Fruit fly (Drosophila melanogaster) whole organism, embryonic: ENCODE results near the gene CG32298.

ENCODE experiments used
- B-H2 ChIP-seq: fragments of 200-800 bp; sonication (Bioruptor generic); optimal IDR thresholded peaks from 2 replicates; lab custom pipeline; 2018; ENCODE audit warnings: missing biosample characterization, mild to moderate bottlenecking, missing genetic modification characterization
- Bgb ChIP-seq: fragments of 200-800 bp; sonication (Bioruptor generic); IDR thresholded peaks from 2 replicates; pipeline ENCODE4 v1.3.6; 2022; ENCODE audit warnings: missing biosample characterization, missing genetic modification characterization; ENCODE audit not compliant: partially characterized antibody
- CG12236 ChIP-seq: fragments of 200-800 bp; sonication (Bioruptor generic); optimal IDR thresholded peaks from 2 replicates; lab custom pipeline; 2016; ENCODE audit warnings: missing biosample characterization, missing genetic modification characterization
- CG12299 ChIP-seq: fragments of 200-800 bp; sonication (Bioruptor generic); optimal IDR thresholded peaks from 2 replicates; lab custom pipeline; 2018; ENCODE audit warnings: missing biosample characterization, mild to moderate bottlenecking, missing genetic modification characterization
- CG1233 ChIP-seq: fragments of 200-800 bp; sonication (Bioruptor generic); optimal IDR thresholded peaks from 4 replicates; lab custom pipeline; 2018; ENCODE audit warnings: missing biosample characterization, mild to moderate bottlenecking, missing genetic modification characterization
- CG13424 ChIP-seq: fragments of 200-800 bp; sonication (Bioruptor generic); optimal IDR thresholded peaks from 2 replicates; lab custom pipeline; 2019; ENCODE audit warnings: missing biosample characterization, mild to moderate bottlenecking, missing genetic modification characterization, moderate library complexity
- CG17802 ChIP-seq: fragments of 200-800 bp; sonication (Bioruptor generic); optimal IDR thresholded peaks from 2 replicates; lab custom pipeline; 2018; ENCODE audit warnings: missing biosample characterization, mild to moderate bottlenecking, missing genetic modification characterization, moderate library complexity
- CG18011 ChIP-seq: fragments of 200-800 bp; sonication (Bioruptor generic); optimal IDR thresholded peaks from 2 replicates; lab custom pipeline; 2017; ENCODE audit warnings: missing biosample characterization, missing genetic modification characterization, mild to moderate bottlenecking, moderate library complexity, missing genotype
- CG2875 ChIP-seq: fragments of 200-800 bp; sonication (Bioruptor generic); optimal IDR thresholded peaks from 2 replicates; lab custom pipeline; 2017; ENCODE audit warnings: missing biosample characterization, mild to moderate bottlenecking, missing genetic modification characterization, missing genetic modification reagents
- CG3163 ChIP-seq: fragments of 200-800 bp; sonication (Bioruptor generic); optimal IDR thresholded peaks from 3 replicates; lab custom pipeline; 2016; ENCODE audit warnings: missing biosample characterization, missing genetic modification characterization
- CG3847 ChIP-seq: fragments of 200-800 bp; sonication (Bioruptor generic); IDR thresholded peaks from 2 replicates; pipeline ENCODE4 v1.3.6; 2022; ENCODE audit warnings: missing biosample characterization, missing genetic modification characterization
- CG6813 ChIP-seq: fragments of 200-800 bp; sonication (Bioruptor generic); optimal IDR thresholded peaks from 2 replicates; lab custom pipeline; 2017; ENCODE audit warnings: missing biosample characterization, missing genetic modification characterization, mild to moderate bottlenecking, moderate library complexity, missing genetic modification reagents
- CG7786 ChIP-seq: fragments of 200-800 bp; sonication (Bioruptor generic); optimal IDR thresholded peaks from 2 replicates; lab custom pipeline; 2016; ENCODE audit warnings: missing biosample characterization, missing genetic modification characterization
- CG8281 ChIP-seq: fragments of 200-800 bp; sonication (Bioruptor generic); optimal IDR thresholded peaks from 2 replicates; lab custom pipeline; 2018; ENCODE audit warnings: missing biosample characterization, mild to moderate bottlenecking, missing genetic modification characterization, moderate library complexity
- CG8290 ChIP-seq, 3 experiments: fragments of 200-800 bp; sonication (Bioruptor generic); optimal IDR thresholded peaks; 2 replicates each; lab custom pipeline; 2016 to 2019; ENCODE audit warnings: missing biosample characterization in 3 of 3, missing genetic modification characterization in 3 of 3, mild to moderate bottlenecking in 2 of 3, moderate library complexity in 1 of 3
- CHES-1-like ChIP-seq: fragments of 200-800 bp; sonication (Bioruptor generic); optimal IDR thresholded peaks from 2 replicates; lab custom pipeline; 2016; ENCODE audit warnings: missing biosample characterization, missing genetic modification characterization
- GATAe ChIP-seq: fragments of 200-800 bp; sonication (Bioruptor generic); conservative IDR thresholded peaks from 2 replicates; pipeline ENCODE4 v1.3.6; 2022; ENCODE audit warnings: missing biosample characterization, missing genetic modification characterization
- H2.0 ChIP-seq: fragments of 200-800 bp; sonication (Bioruptor generic); IDR thresholded peaks from 2 replicates; pipeline ENCODE4 v1.3.6; 2022; ENCODE audit warnings: missing biosample characterization, missing genetic modification characterization
- Hand ChIP-seq: fragments of 200-800 bp; sonication (Bioruptor generic); optimal IDR thresholded peaks from 2 replicates; lab custom pipeline; 2017; ENCODE audit warnings: mild to moderate bottlenecking, missing biosample characterization, missing genetic modification reagents, missing genetic modification characterization
- Lpt ChIP-seq: fragments of >200 bp; optimal IDR thresholded peaks from 2 replicates; lab custom pipeline; 2018; ENCODE audit warnings: missing biosample characterization, missing genetic modification characterization
- Nf-YA ChIP-seq: fragments of 200-800 bp; sonication (Bioruptor generic); IDR thresholded peaks from 2 replicates; pipeline ENCODE4 v1.3.6; 2022; ENCODE audit warnings: missing biosample characterization, missing genetic modification characterization
- NfI ChIP-seq: fragments of 200-800 bp; sonication (Bioruptor generic); optimal IDR thresholded peaks from 3 replicates; lab custom pipeline; 2018; ENCODE audit warnings: missing biosample characterization, mild to moderate bottlenecking, missing genetic modification characterization, moderate library complexity
- PHDP ChIP-seq: fragments of 200-800 bp; sonication (Bioruptor generic); optimal IDR thresholded peaks from 3 replicates; lab custom pipeline; 2018; ENCODE audit warnings: missing biosample characterization, mild to moderate bottlenecking, missing genetic modification characterization, moderate library complexity
- Rfx ChIP-seq: fragments of 200-800 bp; sonication (Bioruptor generic); IDR thresholded peaks from 2 replicates; pipeline ENCODE4 v1.3.6; 2022; ENCODE audit warnings: missing biosample characterization, missing genetic modification characterization
- Trl ChIP-seq, 3 experiments: fragments of >200 bp in 2 of 3; fragments of 200-800 bp in 1 of 3; sonication (Bioruptor generic) in 1 of 3; optimal IDR thresholded peaks; 2 replicates in 1 of 3; 3 replicates in 2 of 3; lab custom pipeline; 2016 to 2017; ENCODE audit warnings: missing biosample characterization in 1 of 3, missing genetic modification characterization in 1 of 3
- abd-A ChIP-seq: fragments of 200-800 bp; sonication (Bioruptor generic); optimal IDR thresholded peaks from 3 replicates; lab custom pipeline; 2019; ENCODE audit warnings: missing biosample characterization, mild to moderate bottlenecking, missing genetic modification characterization, moderate library complexity
- al ChIP-seq: fragments of 200-800 bp; sonication (Bioruptor generic); IDR thresholded peaks from 2 replicates; pipeline ENCODE4 v1.3.6; 2022; ENCODE audit warnings: missing biosample characterization, missing genetic modification characterization
- bsh ChIP-seq, 2 experiments: fragments of 200-800 bp; sonication (Bioruptor generic); optimal IDR thresholded peaks; 2 replicates each; lab custom pipeline; 2017 to 2018; ENCODE audit warnings: mild to moderate bottlenecking in 2 of 2, missing biosample characterization in 2 of 2, missing genetic modification characterization in 2 of 2, moderate library complexity in 1 of 2
- crol ChIP-seq: fragments of 200-800 bp; sonication (Bioruptor generic); IDR thresholded peaks from 2 replicates; pipeline ENCODE4 v1.3.6; 2022; ENCODE audit warnings: missing biosample characterization, missing genetic modification characterization
- da ChIP-seq: fragments of 200-800 bp; sonication (Bioruptor generic); optimal IDR thresholded peaks from 2 replicates; lab custom pipeline; 2016; ENCODE audit warnings: missing biosample characterization, missing genetic modification characterization
- en ChIP-seq: fragments of 200-800 bp; sonication (Bioruptor generic); optimal IDR thresholded peaks from 2 replicates; lab custom pipeline; 2016; ENCODE audit warnings: missing biosample characterization, missing genetic modification characterization
- fu2 ChIP-seq: fragments of 200-800 bp; sonication (Bioruptor generic); optimal IDR thresholded peaks from 2 replicates; lab custom pipeline; 2016; ENCODE audit warnings: missing biosample characterization, missing genetic modification characterization
- gcm ChIP-seq: fragments of 200-800 bp; sonication (Bioruptor generic); optimal IDR thresholded peaks from 2 replicates; lab custom pipeline; 2019; ENCODE audit warnings: missing biosample characterization, mild to moderate bottlenecking, missing genetic modification characterization, moderate library complexity
- grau ChIP-seq: fragments of 200-800 bp; optimal IDR thresholded peaks from 3 replicates; lab custom pipeline; 2019; ENCODE audit warnings: missing biosample characterization, mild to moderate bottlenecking, missing genetic modification characterization, moderate library complexity
- ham ChIP-seq: fragments of 200-800 bp; sonication (Bioruptor generic); IDR thresholded peaks from 2 replicates; pipeline ENCODE4 v1.3.6; 2022; ENCODE audit warnings: missing biosample characterization, missing genetic modification characterization
- her ChIP-seq: fragments of 200-800 bp; sonication (Bioruptor generic); optimal IDR thresholded peaks from 2 replicates; lab custom pipeline; 2016; ENCODE audit warnings: missing biosample characterization, missing genetic modification characterization
- jigr1 ChIP-seq: fragments of 200-800 bp; sonication (Bioruptor generic); IDR thresholded peaks from 3 replicates; pipeline ENCODE4 v1.3.6; 2022; ENCODE audit warnings: missing biosample characterization, missing genetic modification characterization
- lola ChIP-seq, 3 experiments: fragments of >200 bp in 2 of 3; fragments of 200-800 bp in 1 of 3; sonication (Bioruptor generic) in 1 of 3; optimal IDR thresholded peaks; 2 replicates each; lab custom pipeline; 2017 to 2019; ENCODE audit warnings: missing biosample characterization in 3 of 3, missing genetic modification characterization in 3 of 3, mild to moderate bottlenecking in 1 of 3, moderate library complexity in 1 of 3
- phol ChIP-seq: fragments of 200-800 bp; sonication (Bioruptor generic); optimal IDR thresholded peaks from 3 replicates; lab custom pipeline; 2018; ENCODE audit warnings: missing biosample characterization, mild to moderate bottlenecking, missing genetic modification characterization, moderate library complexity
- pzg ChIP-seq: fragments of 200-800 bp; sonication (Bioruptor generic); optimal IDR thresholded peaks from 3 replicates; lab custom pipeline; 2018; ENCODE audit warnings: missing biosample characterization, mild to moderate bottlenecking, missing genetic modification characterization, moderate library complexity
- run ChIP-seq: fragments of 200-800 bp; sonication (Bioruptor generic); optimal IDR thresholded peaks from 3 replicates; lab custom pipeline; 2018; ENCODE audit warnings: missing biosample characterization, mild to moderate bottlenecking, missing genetic modification characterization
- sc ChIP-seq, 3 experiments: fragments of >200 bp in 2 of 3; fragments of 200-800 bp in 1 of 3; sonication (Bioruptor generic) in 1 of 3; optimal IDR thresholded peaks; 2 replicates in 2 of 3; 3 replicates in 1 of 3; lab custom pipeline; 2017; ENCODE audit warnings: mild to moderate bottlenecking in 1 of 3, missing biosample characterization in 1 of 3, missing genetic modification characterization in 1 of 3, missing genetic modification reagents in 1 of 3
- schlank ChIP-seq: fragments of 200-800 bp; sonication (Bioruptor generic); optimal IDR thresholded peaks from 2 replicates; lab custom pipeline; 2018; ENCODE audit warnings: missing biosample characterization, mild to moderate bottlenecking, missing genetic modification characterization
- slou ChIP-seq: fragments of 200-800 bp; sonication (Bioruptor generic); optimal IDR thresholded peaks from 3 replicates; lab custom pipeline; 2016; ENCODE audit warnings: missing biosample characterization, missing genetic modification characterization
- stwl ChIP-seq: fragments of 200-800 bp; sonication (Bioruptor generic); optimal IDR thresholded peaks from 3 replicates; lab custom pipeline; 2018; ENCODE audit warnings: missing biosample characterization, mild to moderate bottlenecking, missing genetic modification characterization, moderate library complexity
- tap ChIP-seq: fragments of 200-800 bp; optimal IDR thresholded peaks from 3 replicates; lab custom pipeline; 2019; ENCODE audit warnings: missing biosample characterization, mild to moderate bottlenecking, missing genetic modification characterization, moderate library complexity
- tin ChIP-seq: fragments of 200-800 bp; sonication (Bioruptor generic); optimal IDR thresholded peaks from 3 replicates; lab custom pipeline; 2016; ENCODE audit warnings: missing biosample characterization, missing genetic modification characterization

CG32298 gene

DNA sequence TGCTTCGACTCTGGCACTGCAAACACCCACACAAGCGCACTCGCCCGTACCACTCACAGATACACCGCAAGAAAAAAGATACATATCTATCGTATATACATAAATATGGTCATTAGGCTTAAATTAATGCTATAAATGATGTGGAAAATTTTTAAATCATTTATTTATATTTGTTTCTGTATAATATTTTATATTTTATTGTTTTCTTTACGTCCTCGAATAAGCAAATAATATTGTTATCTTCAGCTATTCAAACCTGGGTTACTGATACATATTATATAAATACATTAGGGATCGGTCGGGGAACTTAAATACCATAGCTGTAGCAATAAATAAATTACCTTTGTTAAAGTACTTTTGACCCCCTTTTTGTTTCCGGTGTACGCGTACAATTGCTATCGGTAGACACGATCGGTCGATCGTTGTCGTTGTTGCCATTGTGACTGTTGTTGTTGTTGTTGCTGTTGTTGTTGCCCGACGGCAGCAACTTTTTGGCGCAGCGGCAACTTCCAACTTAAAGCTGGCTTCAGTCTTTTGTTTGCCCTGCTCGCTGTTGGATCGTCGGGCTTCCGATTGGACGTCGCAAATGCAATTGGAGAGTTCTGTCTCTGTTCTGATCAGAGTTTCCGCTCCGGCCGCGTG is 26.7 kb upstream of the CG32298 start (continued):
- no peak; the same call in 1 of the 2 replicates for TF ChIP-seq al (GFP tag; lab: Robert Waterston, UW)
- TF ChIP-seq gcm = peak; percentile 79
- peak; percentile 82 for TF ChIP-seq grau (tag; lab: Kevin White, UChicago)
- peak; percentile 57 for TF ChIP-seq tin (GFP tag; lab: Kevin White, UChicago)
- peak in 1 of 3 experiments; percentile 68 for TF ChIP-seq lola (GFP tag; optimal IDR thresholded peaks at IDR 0.05; lab: Kevin White, UChicago)
- no peak for TF ChIP-seq B-H2 (GFP tag; lab: Kevin White, UChicago)
- no peak for TF ChIP-seq en (GFP tag; lab: Kevin White, UChicago)
- TF ChIP-seq crol = no peak
- peak; percentile 76 for TF ChIP-seq PHDP
- no peak for TF ChIP-seq ham (GFP tag; lab: Robert Waterston, UW)
- TF ChIP-seq jigr1 (GFP tag; lab: Robert Waterston, UW) = no peak
- peak; percentile 43 for TF ChIP-seq slou (GFP tag; lab: Kevin White, UChicago)
- peak; percentile 65 to 93 for TF ChIP-seq bsh (GFP tag; optimal IDR thresholded peaks at IDR 0.05; lab: Kevin White, UChicago)
- 0 out of 2 replicates have a peak, but pooled peaks have one; percentile 24 for TF ChIP-seq H2.0 (GFP tag; lab: Robert Waterston, UW)
- TF ChIP-seq Nf-YA (GFP tag; lab: Robert Waterston, UW) = no peak
- peak; percentile 13 for TF ChIP-seq CG17802 (tag; lab: Kevin White, UChicago)
- TF ChIP-seq CG12236 = no peak
- TF ChIP-seq phol (tag; lab: Kevin White, UChicago) = peak; percentile 86
- no peak for TF ChIP-seq Trl (optimal IDR thresholded peaks at IDR 0.05; lab: Kevin White, UChicago)
- TF ChIP-seq Trl (GFP tag; optimal IDR thresholded peaks at IDR 0.05; lab: Kevin White, UChicago) = no peak
- peak; percentile 68 for TF ChIP-seq tap (tag; lab: Kevin White, UChicago)
- peak; percentile 87 for TF ChIP-seq CG13424 (tag; lab: Kevin White, UChicago)
- TF ChIP-seq run (tag; lab: Kevin White, UChicago) = peak; percentile 35
- TF ChIP-seq stwl (tag; lab: Kevin White, UChicago) = no peak
- no peak for TF ChIP-seq abd-A (tag; lab: Kevin White, UChicago)
- no peak for TF ChIP-seq CG3163 (GFP tag; lab: Kevin White, UChicago)
- TF ChIP-seq her (GFP tag; lab: Kevin White, UChicago) = no peak
- no peak for TF ChIP-seq GATAe (GFP tag; lab: Robert Waterston, UW)
- no peak for TF ChIP-seq CG8290 (GFP tag; optimal IDR thresholded peaks at IDR 0.05; lab: Kevin White, UChicago)
- TF ChIP-seq CG8290 (tag; optimal IDR thresholded peaks at IDR 0.05; lab: Kevin White, UChicago) = peak in 1 of 2 experiments; percentile 3
- TF ChIP-seq schlank (tag; lab: Kevin White, UChicago) = no peak
- TF ChIP-seq fu2 (GFP tag; lab: Kevin White, UChicago) = no peak
- TF ChIP-seq CG3847 (GFP tag; lab: Robert Waterston, UW) = peak; percentile 43; the same call in 1 of the 2 replicates
- TF ChIP-seq CHES-1-like (GFP tag; lab: Kevin White, UChicago) = no peak
- peak; percentile 49 for TF ChIP-seq Hand
- peak; percentile 63 for TF ChIP-seq CG2875 (GFP tag; lab: Kevin White, UChicago)
- peak; percentile 63 for TF ChIP-seq CG1233 (GFP tag; lab: Kevin White, UChicago)
- no peak for TF ChIP-seq Bgb (GFP tag; lab: Robert Waterston, UW)
- peak; percentile 64 for TF ChIP-seq CG6813 (GFP tag; lab: Kevin White, UChicago)
- TF ChIP-seq CG12299 (tag; lab: Kevin White, UChicago) = peak; percentile 13
- TF ChIP-seq CG8281 = peak; percentile 54
- no peak for TF ChIP-seq Lpt
- TF ChIP-seq pzg = no peak
- peak; percentile 21; the same call in 1 of the 2 replicates for TF ChIP-seq Rfx (GFP tag; lab: Robert Waterston, UW)
- peak; percentile 75 for TF ChIP-seq NfI (GFP tag; lab: Kevin White, UChicago)
- no peak for TF ChIP-seq CG18011
- TF ChIP-seq da = no peak
- TF ChIP-seq CG7786 (GFP tag; lab: Kevin White, UChicago) = peak; percentile 18
- no peak for TF ChIP-seq sc (optimal IDR thresholded peaks at IDR 0.05; lab: Kevin White, UChicago)
- peak; percentile 69 for TF ChIP-seq sc (GFP tag; optimal IDR thresholded peaks at IDR 0.05; lab: Kevin White, UChicago)
